Fruit fly (Drosophila melanogaster) S2 (cell line): ENCODE data around the gene Ccp84Ae.

ENCODE experiments used
- CG8478 ChIP-seq: fragments of >200 bp; optimal IDR thresholded peaks from 2 replicates; lab custom pipeline; 2018
- CTCF ChIP-seq, 2 experiments: fragments of >200 bp; optimal IDR thresholded peaks; 2 replicates each; lab custom pipeline; 2018

DNA sequence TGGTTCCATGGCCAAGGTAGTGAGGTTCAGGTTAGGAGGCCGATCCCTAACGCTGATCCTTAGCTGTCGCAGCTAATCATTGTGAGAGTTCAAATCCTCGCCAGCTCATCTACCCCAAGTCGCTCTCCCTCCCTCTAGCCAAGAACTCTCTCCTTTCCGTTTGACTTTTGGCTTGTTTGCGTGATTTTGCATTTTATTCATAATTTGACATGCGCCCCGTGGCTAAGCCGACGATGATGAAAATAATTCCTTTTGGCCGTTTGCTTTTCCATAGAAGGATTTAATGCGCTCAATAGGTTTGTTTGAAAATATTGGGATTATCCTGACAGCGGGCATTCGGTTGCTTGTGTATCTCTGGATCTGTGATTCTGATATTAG lies 28.3 kb downstream of the Ccp84Ae start:
- no peak for TF ChIP-seq CG8478 (lab: Kevin White, UChicago)
- no peak for TF ChIP-seq CTCF (optimal IDR thresholded peaks at IDR 0.05; lab: Kevin White, UChicago)
